Fruit fly (Drosophila melanogaster): Measurements from ENCODE around the gene eIF4E7.

- TF ChIP-seq EcR (GFP tag; optimal IDR thresholded peaks at IDR 0.05), result no peak
- peak; percentile 39 for TF ChIP-seq CG14655 (GFP tag; optimal IDR thresholded peaks at IDR 0.05)
- no peak for TF ChIP-seq CG34367 (tag; optimal IDR thresholded peaks at IDR 0.05)
- no peak for TF ChIP-seq CG15710 (tag; optimal IDR thresholded peaks at IDR 0.05)
- TF ChIP-seq CG12605 (GFP tag; IDR thresholded peaks at IDR 0.05), result no peak
- TF ChIP-seq Pif1B (GFP tag; optimal IDR thresholded peaks at IDR 0.05), result peak; percentile 15
- TF ChIP-seq CG10348 (GFP tag; IDR thresholded peaks at IDR 0.05), result no peak
- peak; percentile 43; the same call in 1 of the 3 replicates for TF ChIP-seq CG4496 (GFP tag; IDR thresholded peaks at IDR 0.05)
- TF ChIP-seq rn (GFP tag; IDR thresholded peaks at IDR 0.05), result no peak
- TF ChIP-seq Snoo (tag; optimal IDR thresholded peaks at IDR 0.05), result no peak
- no peak for TF ChIP-seq CG13204 (GFP tag; optimal IDR thresholded peaks at IDR 0.05)
Measured at dm6 chrX:1135006-1135376, 27.2 kb downstream of the eIF4E7 start.
